Worm (Caenorhabditis elegans) whole organism, L2 larva: Measurements from ENCODE around the gene pisy-1.

Source experiments
- Y55F3AM.14 ChIP-seq: fragments of 200-800 bp; sonication (Bioruptor generic); optimal IDR thresholded peaks from 2 replicates; lab custom pipeline; 2018; ENCODE audit warnings: mild to moderate bottlenecking, missing genetic modification characterization, missing compliant biosample characterization
- ZK546.5 ChIP-seq: sonication (generic microtip); optimal IDR thresholded peaks from 2 replicates; lab custom pipeline; 2017; ENCODE audit warnings: missing biosample characterization, missing genetic modification characterization
- alr-1 ChIP-seq: fragments of 150-350 bp; optimal IDR thresholded peaks from 2 replicates; lab custom pipeline; 2014; ENCODE audit warnings: missing biosample characterization, missing genetic modification characterization
- aly-2 ChIP-seq: fragments of 150-350 bp; optimal IDR thresholded peaks from 2 replicates; lab custom pipeline; 2014; ENCODE audit warnings: missing biosample characterization, missing genetic modification characterization
- ama-1 ChIP-seq: fragments of 150-350 bp; optimal IDR thresholded peaks from 2 replicates; lab custom pipeline; 2018; ENCODE audit warnings: inconsistent platforms
- blmp-1 ChIP-seq: sonication (generic microtip); optimal IDR thresholded peaks from 2 replicates; lab custom pipeline; 2017; ENCODE audit warnings: missing genetic modification characterization, mild to moderate bottlenecking, missing compliant biosample characterization, antibody characterized with exemption, moderate library complexity; ENCODE audit not compliant: insufficient read depth
- ceh-16 ChIP-seq: fragments of 150-350 bp; optimal IDR thresholded peaks from 2 replicates; lab custom pipeline; 2014; ENCODE audit warnings: missing biosample characterization, missing genetic modification characterization
- dmd-4 ChIP-seq: sonication (generic microtip); optimal IDR thresholded peaks from 2 replicates; lab custom pipeline; 2017; ENCODE audit warnings: missing biosample characterization, missing genetic modification characterization
- elt-1 ChIP-seq: fragments of 150-350 bp; optimal IDR thresholded peaks from 2 replicates; lab custom pipeline; 2014; ENCODE audit warnings: missing biosample characterization, missing genetic modification characterization
- elt-3 ChIP-seq: sonication (generic microtip); optimal IDR thresholded peaks from 2 replicates; lab custom pipeline; 2017; ENCODE audit warnings: missing biosample characterization, missing genetic modification characterization
- lin-11 ChIP-seq: fragments of 150-350 bp; sonication (generic microtip); optimal IDR thresholded peaks from 2 replicates; lab custom pipeline; 2014; ENCODE audit warnings: missing biosample characterization, missing genetic modification characterization, inconsistent platforms, mixed read lengths
- lin-13 ChIP-seq: fragments of 150-350 bp; optimal IDR thresholded peaks from 2 replicates; lab custom pipeline; 2014; ENCODE audit warnings: missing biosample characterization, missing genetic modification reagents, missing genetic modification characterization
- lin-39 ChIP-seq: fragments of 150-350 bp; optimal IDR thresholded peaks from 2 replicates; lab custom pipeline; 2014; ENCODE audit warnings: missing biosample characterization, missing genetic modification reagents, missing genetic modification characterization
- mdl-1 ChIP-seq, 2 experiments: fragments of 150-350 bp in 1 of 2; sonication (generic microtip) in 1 of 2; optimal IDR thresholded peaks; 2 replicates each; lab custom pipeline; 2017; ENCODE audit warnings: missing biosample characterization in 2 of 2, missing genetic modification characterization in 2 of 2
- nhr-11 ChIP-seq: fragments of 150-350 bp; optimal IDR thresholded peaks from 2 replicates; lab custom pipeline; 2014; ENCODE audit warnings: missing biosample characterization, missing genetic modification characterization
- nhr-12 ChIP-seq: fragments of 150-350 bp; optimal IDR thresholded peaks from 2 replicates; lab custom pipeline; 2014; ENCODE audit warnings: missing biosample characterization, missing genetic modification characterization
- nhr-129 ChIP-seq: fragments of 150-350 bp; optimal IDR thresholded peaks from 2 replicates; lab custom pipeline; 2014; ENCODE audit warnings: missing biosample characterization, missing genetic modification characterization
- nhr-237 ChIP-seq: fragments of 150-350 bp; optimal IDR thresholded peaks from 2 replicates; lab custom pipeline; 2014; ENCODE audit warnings: missing biosample characterization, missing genetic modification characterization
- nhr-25 ChIP-seq: fragments of 150-350 bp; sonication (generic microtip); optimal IDR thresholded peaks from 3 replicates; lab custom pipeline; 2014; ENCODE audit warnings: missing biosample characterization, missing genetic modification characterization
- nhr-6 ChIP-seq: fragments of 150-350 bp; optimal IDR thresholded peaks from 2 replicates; lab custom pipeline; 2014; ENCODE audit warnings: missing biosample characterization, missing genetic modification characterization
- nhr-77 ChIP-seq: fragments of 150-350 bp; optimal IDR thresholded peaks from 2 replicates; lab custom pipeline; 2014; ENCODE audit warnings: missing biosample characterization, missing genetic modification characterization
- peb-1 ChIP-seq: fragments of 150-350 bp; optimal IDR thresholded peaks from 2 replicates; lab custom pipeline; 2014; ENCODE audit warnings: missing biosample characterization, missing genetic modification characterization
- sem-4 ChIP-seq: fragments of 150-350 bp; optimal IDR thresholded peaks from 2 replicates; lab custom pipeline; 2014; ENCODE audit warnings: missing biosample characterization, missing genetic modification reagents, missing genetic modification characterization
- skn-1 ChIP-seq: sonication (generic microtip); optimal IDR thresholded peaks from 2 replicates; lab custom pipeline; 2017; ENCODE audit warnings: missing biosample characterization, missing genetic modification characterization
- sma-3 ChIP-seq: sonication (generic microtip); optimal IDR thresholded peaks from 2 replicates; lab custom pipeline; 2016; ENCODE audit warnings: missing genetic modification reagents, missing genetic modification characterization, missing compliant biosample characterization
- sma-9 ChIP-seq, 2 experiments: fragments of 150-350 bp in 1 of 2; sonication (generic microtip) in 1 of 2; optimal IDR thresholded peaks; 2 replicates each; lab custom pipeline; 2014 to 2016; ENCODE audit warnings: missing genetic modification characterization in 2 of 2, mild to moderate bottlenecking in 1 of 2, missing biosample characterization in 1 of 2, missing compliant biosample characterization in 1 of 2, missing genetic modification reagents in 1 of 2, moderate library complexity in 1 of 2
- unc-39 ChIP-seq: fragments of 150-350 bp; optimal IDR thresholded peaks from 2 replicates; lab custom pipeline; 2014; ENCODE audit warnings: missing biosample characterization, missing genetic modification characterization
- ztf-1 ChIP-seq: fragments of 200-800 bp; sonication (Bioruptor generic); conservative IDR thresholded peaks from 2 replicates; pipeline ENCODE4 v1.3.6; 2022; ENCODE audit warnings: missing genetic modification characterization, missing compliant biosample characterization
- ztf-11 ChIP-seq: sonication (generic microtip); optimal IDR thresholded peaks from 2 replicates; lab custom pipeline; 2017; ENCODE audit warnings: missing biosample characterization, missing genetic modification characterization
- ztf-4 ChIP-seq: fragments of 150-350 bp; optimal IDR thresholded peaks from 2 replicates; lab custom pipeline; 2014; ENCODE audit warnings: missing biosample characterization, missing genetic modification characterization

The pisy-1 gene

ce11 chrII:12768167-12768712 lies 30.1 kb upstream of the pisy-1 start, which contains the start of the genes vps-2 and tiar-2 (continued):
- peak; percentile 53 for TF ChIP-seq sma-3 (GFP tag; lab: Kevin White, UChicago)
- no peak for TF ChIP-seq ZK546.5 (tag; lab: Kevin White, UChicago)
- TF ChIP-seq mdl-1 (tag; optimal IDR thresholded peaks at IDR 0.05; lab: Kevin White, UChicago), result no peak
- no peak for TF ChIP-seq sma-9 (GFP tag; optimal IDR thresholded peaks at IDR 0.05; lab: Kevin White, UChicago)
- TF ChIP-seq sma-9 (tag; optimal IDR thresholded peaks at IDR 0.05; lab: Kevin White, UChicago), result no peak

- no peak for TF ChIP-seq nhr-77 (tag; lab: Kevin White, UChicago)
- TF ChIP-seq lin-11 (tag; lab: Kevin White, UChicago), result no peak
- no peak for TF ChIP-seq sem-4 (tag; lab: Kevin White, UChicago)
- no peak for TF ChIP-seq unc-39 (tag; lab: Kevin White, UChicago)
- TF ChIP-seq lin-39 (tag; lab: Kevin White, UChicago), result no peak
- TF ChIP-seq aly-2 (tag; lab: Kevin White, UChicago), result no peak
- TF ChIP-seq ZK546.5 (tag; lab: Kevin White, UChicago), result no peak
Observed at ce11 chrII:12767258-12767824, 29.2 kb upstream of the pisy-1 start.

ce11 chrII:12766443-12767188 lies 28.5 kb upstream of the pisy-1 start:
- no peak for TF ChIP-seq alr-1 (tag; lab: Kevin White, UChicago)
- no peak for TF ChIP-seq ZK546.5 (tag; lab: Kevin White, UChicago)
- TF ChIP-seq ceh-16 (tag; lab: Kevin White, UChicago), result no peak
- TF ChIP-seq peb-1, result no peak
- TF ChIP-seq elt-3 (tag; lab: Kevin White, UChicago), result no peak
- TF ChIP-seq nhr-237, result no peak

DNA sequence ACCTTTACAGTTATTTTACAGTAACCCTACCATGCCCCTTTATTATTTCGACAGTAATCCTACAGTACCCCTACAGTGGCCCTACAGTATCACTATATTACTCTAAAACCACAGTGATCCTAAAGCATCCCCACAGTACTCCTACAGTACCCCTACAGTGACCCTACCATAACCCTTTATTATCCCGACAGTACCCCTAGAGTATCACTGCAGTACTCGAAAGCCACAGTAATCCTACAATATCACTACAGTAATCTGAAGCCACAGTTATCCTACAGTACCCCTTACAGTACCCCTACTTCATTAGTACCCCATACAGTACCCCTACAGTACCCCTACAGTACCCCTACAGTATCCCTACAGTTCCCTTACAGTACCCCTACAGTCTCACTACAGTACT lies 26.3 kb upstream of the pisy-1 start:
- TF ChIP-seq ztf-11 (tag; lab: Kevin White, UChicago) (no peak), Y55F3AM.14 (no peak), blmp-1 (tag; lab: Kevin White, UChicago) (no peak), ama-1 (lab: Kevin White, UChicago) (no peak), sma-9 (GFP tag; optimal IDR thresholded peaks at IDR 0.05; lab: Kevin White, UChicago) (no peak), sma-9 (tag; optimal IDR thresholded peaks at IDR 0.05; lab: Kevin White, UChicago) (no peak), lin-13 (GFP tag; lab: Kevin White, UChicago) (no peak), ztf-4 (no peak), nhr-6 (tag; lab: Kevin White, UChicago) (no peak), ceh-16 (tag; lab: Kevin White, UChicago) (no peak), nhr-129 (tag; lab: Kevin White, UChicago) (no peak)
- TF ChIP-seq, all 48 proteins: peak for 0

ce11 chrII:12760497-12760896 lies 22.4 kb upstream of the pisy-1 start, which contains the start of gene cnp-2:
Gene cnp-2 (plus strand): TSS chrII:12760797.
- TF ChIP-seq ztf-1 (GFP tag; lab: Robert Waterston, UW) (no peak), dmd-4 (no peak), nhr-25 (no peak), aly-2 (tag; lab: Kevin White, UChicago) (no peak), skn-1 (tag; lab: Kevin White, UChicago) (no peak), nhr-11 (tag; lab: Kevin White, UChicago) (no peak), alr-1 (tag; lab: Kevin White, UChicago) (no peak), lin-39 (tag; lab: Kevin White, UChicago) (no peak), nhr-12 (tag; lab: Kevin White, UChicago) (no peak), elt-1 (tag; lab: Kevin White, UChicago) (no peak), ztf-4 (no peak), ama-1 (lab: Kevin White, UChicago) (no peak)
- TF ChIP-seq, all 48 proteins: peak for 0
